Fruit fly (Drosophila melanogaster) Kc167 (cell line): ENCODE measurements around the gene CG16758.

Experiments used
- Myc ChIP-seq: fragments of >200 bp; optimal IDR thresholded peaks from 2 replicates; lab custom pipeline; 2017; ENCODE audit warnings: missing external identifiers
- Sin3A ChIP-seq: fragments of >200 bp; optimal IDR thresholded peaks from 2 replicates; lab custom pipeline; 2018; ENCODE audit warnings: missing external identifiers
- h ChIP-seq: fragments of >200 bp; optimal IDR thresholded peaks from 3 replicates; lab custom pipeline; 2018; ENCODE audit warnings: missing external identifiers
- psq ChIP-seq: fragments of >200 bp; optimal IDR thresholded peaks from 2 replicates; lab custom pipeline; 2017; ENCODE audit warnings: missing external identifiers
- ttk ChIP-seq: sonication (Bioruptor generic); optimal IDR thresholded peaks from 2 replicates; lab custom pipeline; 2017; ENCODE audit warnings: missing external identifiers

dm6 chr3L:2458763-2459162 lies 44.6 kb downstream of the CG16758 start:
- TF ChIP-seq ttk (lab: Kevin White, UChicago) (no peak), h (lab: Kevin White, UChicago) (no peak), psq (lab: Kevin White, UChicago) (no peak), Sin3A (no peak), Myc (no peak)
